Worm (Caenorhabditis elegans) whole organism, L1 larva: ENCODE results near the gene Y32H12A.6.

Experiments used
- C04F5.9 ChIP-seq: sonication (generic microtip); optimal IDR thresholded peaks from 2 replicates; lab custom pipeline; 2016; ENCODE audit warnings: missing genetic modification characterization, missing compliant biosample characterization
- aly-2 ChIP-seq: fragments of 150-350 bp; optimal IDR thresholded peaks from 2 replicates; lab custom pipeline; 2014; ENCODE audit warnings: missing biosample characterization, missing genetic modification characterization
- ama-1 ChIP-seq: fragments of 150-350 bp; optimal IDR thresholded peaks from 2 replicates; lab custom pipeline; 2014
- blmp-1 ChIP-seq: fragments of 150-350 bp; optimal IDR thresholded peaks from 2 replicates; lab custom pipeline; 2014; ENCODE audit warnings: missing biosample characterization, missing genetic modification characterization
- ceh-63 ChIP-seq: fragments of 200-800 bp; sonication (Bioruptor generic); optimal IDR thresholded peaks from 2 replicates; lab custom pipeline; 2018; ENCODE audit warnings: mild to moderate bottlenecking, missing genetic modification characterization, missing compliant biosample characterization
- ceh-82 ChIP-seq, 3 experiments: fragments of 150-350 bp in 1 of 3; sonication (generic microtip) in 2 of 3; optimal IDR thresholded peaks; 2 replicates each; lab custom pipeline; 2014 to 2017; ENCODE audit warnings: missing biosample characterization in 3 of 3, missing genetic modification characterization in 3 of 3
- ceh-90 ChIP-seq: sonication (generic microtip); optimal IDR thresholded peaks from 2 replicates; lab custom pipeline; 2016; ENCODE audit warnings: missing genetic modification characterization, missing compliant biosample characterization
- dpl-1 ChIP-seq, 3 experiments: fragments of 150-350 bp in 2 of 3; sonication (generic microtip) in 1 of 3; optimal IDR thresholded peaks; 2 replicates each; lab custom pipeline; 2014 to 2017; ENCODE audit warnings: missing biosample characterization in 3 of 3, missing genetic modification characterization in 3 of 3, missing genetic modification reagents in 3 of 3
- dsc-1 ChIP-seq: sonication (generic microtip); optimal IDR thresholded peaks from 2 replicates; lab custom pipeline; 2016; ENCODE audit warnings: mild to moderate bottlenecking, missing genetic modification characterization, missing compliant biosample characterization
- efl-1 ChIP-seq, 4 experiments: fragments of 150-350 bp; optimal IDR thresholded peaks in 3 of 4; peaks in 1 of 4; 1 replicate in 1 of 4; 2 replicates in 3 of 4; lab custom pipeline; 2014; ENCODE audit warnings: missing biosample characterization in 2 of 4, missing genetic modification characterization in 2 of 4, missing genetic modification reagents in 2 of 4
- efl-3 ChIP-seq: fragments of 200-800 bp; sonication (Bioruptor generic); optimal IDR thresholded peaks from 2 replicates; lab custom pipeline; 2018; ENCODE audit warnings: mild to moderate bottlenecking, missing genetic modification characterization, missing compliant biosample characterization
- egl-13 ChIP-seq: sonication (generic microtip); optimal IDR thresholded peaks from 2 replicates; lab custom pipeline; 2016; ENCODE audit warnings: missing genotype, missing genetic modification reagents, missing genetic modification characterization, missing compliant biosample characterization
- egl-27 ChIP-seq, 2 experiments: fragments of 150-350 bp in 1 of 2; sonication (generic microtip); optimal IDR thresholded peaks; 3 replicates each; lab custom pipeline; 2017 to 2018; ENCODE audit warnings: missing biosample characterization in 2 of 2, missing genetic modification characterization in 2 of 2, missing genetic modification reagents in 2 of 2
- elt-2 ChIP-seq: sonication (generic microtip); optimal IDR thresholded peaks from 2 replicates; lab custom pipeline; 2016; ENCODE audit warnings: missing genetic modification characterization, mild to moderate bottlenecking, inconsistent platforms, missing compliant biosample characterization, missing genetic modification reagents
- elt-3 ChIP-seq, 6 experiments: fragments of 150-350 bp in 1 of 6; sonication (generic microtip); optimal IDR thresholded peaks; 2 replicates each; lab custom pipeline; 2017 to 2018; ENCODE audit warnings: missing biosample characterization in 6 of 6, missing genetic modification characterization in 6 of 6, inconsistent platforms in 1 of 6
- fkh-8 ChIP-seq: sonication (generic microtip); optimal IDR thresholded peaks from 2 replicates; lab custom pipeline; 2016; ENCODE audit warnings: mild to moderate bottlenecking, missing genetic modification characterization, missing compliant biosample characterization
- fos-1 ChIP-seq: fragments of 150-350 bp; optimal IDR thresholded peaks from 2 replicates; lab custom pipeline; 2014; ENCODE audit warnings: missing biosample characterization, missing genetic modification characterization
- grh-1 ChIP-seq: fragments of 200-800 bp; sonication (Bioruptor generic); IDR thresholded peaks from 2 replicates; pipeline ENCODE4 v1.3.6; 2022; ENCODE audit warnings: missing genetic modification reagents, missing genetic modification characterization, missing compliant biosample characterization
- lin-14 ChIP-seq: fragments of 200-800 bp; sonication (Bioruptor generic); optimal IDR thresholded peaks from 2 replicates; lab custom pipeline; 2018; ENCODE audit warnings: mild to moderate bottlenecking, missing genetic modification characterization, moderate library complexity, missing compliant biosample characterization
- lin-35 ChIP-seq, 2 experiments: fragments of 150-350 bp; optimal IDR thresholded peaks; 2 replicates each; lab custom pipeline; 2014; ENCODE audit warnings: missing biosample characterization in 2 of 2, missing genetic modification characterization in 2 of 2, missing genetic modification reagents in 2 of 2
- lir-3 ChIP-seq: sonication (generic microtip); optimal IDR thresholded peaks from 2 replicates; lab custom pipeline; 2016; ENCODE audit warnings: mild to moderate bottlenecking, missing genetic modification characterization, moderate library complexity, missing compliant biosample characterization; ENCODE audit not compliant: poor library complexity
- lsy-2 ChIP-seq, 2 experiments: fragments of 150-350 bp; optimal IDR thresholded peaks; 2 replicates each; lab custom pipeline; 2014; ENCODE audit warnings: missing biosample characterization in 2 of 2, missing genetic modification characterization in 2 of 2
- mab-9 ChIP-seq: fragments of 200-800 bp; sonication (Bioruptor generic); IDR thresholded peaks from 2 replicates; pipeline ENCODE4 v1.3.6; 2022; ENCODE audit warnings: missing genetic modification reagents, missing genetic modification characterization, missing compliant biosample characterization
- mdl-1 ChIP-seq, 2 experiments: fragments of 150-350 bp; optimal IDR thresholded peaks; 2 replicates each; lab custom pipeline; 2014 to 2017; ENCODE audit warnings: missing biosample characterization in 2 of 2, missing genetic modification characterization in 2 of 2, inconsistent platforms in 1 of 2
- mep-1 ChIP-seq: fragments of 150-350 bp; optimal IDR thresholded peaks from 2 replicates; lab custom pipeline; 2014; ENCODE audit warnings: missing biosample characterization, missing genetic modification characterization
- nhr-19 ChIP-seq: fragments of 200-800 bp; sonication (Bioruptor generic); conservative IDR thresholded peaks from 2 replicates; pipeline ENCODE4 v1.3.6; 2022; ENCODE audit warnings: missing genetic modification characterization, missing compliant biosample characterization
- nhr-237 ChIP-seq: fragments of 150-350 bp; optimal IDR thresholded peaks from 2 replicates; lab custom pipeline; 2014; ENCODE audit warnings: missing biosample characterization, missing genetic modification characterization
- nhr-71 ChIP-seq: sonication (generic microtip); optimal IDR thresholded peaks from 2 replicates; lab custom pipeline; 2016; ENCODE audit warnings: mild to moderate bottlenecking, missing genetic modification characterization, moderate library complexity, missing compliant biosample characterization
- nhr-77 ChIP-seq: fragments of 150-350 bp; optimal IDR thresholded peaks from 2 replicates; lab custom pipeline; 2014; ENCODE audit warnings: missing biosample characterization, missing genetic modification characterization
- nhr-90 ChIP-seq: sonication (generic microtip); optimal IDR thresholded peaks from 2 replicates; lab custom pipeline; 2016; ENCODE audit warnings: mild to moderate bottlenecking, missing genetic modification characterization, missing compliant biosample characterization; ENCODE audit not compliant: poor library complexity
- pag-3 ChIP-seq: sonication (generic microtip); optimal IDR thresholded peaks from 2 replicates; lab custom pipeline; 2017; ENCODE audit warnings: missing genetic modification characterization, mild to moderate bottlenecking, missing compliant biosample characterization, antibody characterized with exemption, borderline replicate concordance; ENCODE audit not compliant: insufficient read depth
- rnt-1 ChIP-seq: sonication (generic microtip); optimal IDR thresholded peaks from 2 replicates; lab custom pipeline; 2016; ENCODE audit warnings: mild to moderate bottlenecking, missing genetic modification characterization, moderate library complexity, missing compliant biosample characterization
- sup-37 ChIP-seq: fragments of 200-800 bp; sonication (Bioruptor generic); optimal IDR thresholded peaks from 2 replicates; lab custom pipeline; 2018; ENCODE audit warnings: mild to moderate bottlenecking, missing genetic modification characterization, missing compliant biosample characterization
- unc-130 ChIP-seq: fragments of 150-350 bp; optimal IDR thresholded peaks from 2 replicates; lab custom pipeline; 2017; ENCODE audit warnings: missing biosample characterization, missing genetic modification characterization, inconsistent platforms
- xbp-1 ChIP-seq: sonication (generic microtip); optimal IDR thresholded peaks from 2 replicates; lab custom pipeline; 2016; ENCODE audit warnings: missing genetic modification characterization, missing compliant biosample characterization

Y32H12A.6 gene

ce11 chrIII:5419527-5419926 is 37.6 kb upstream of the Y32H12A.6 start:
- no peak for TF ChIP-seq lin-35 (GFP tag; optimal IDR thresholded peaks at IDR 0.05; lab: Kevin White, UChicago)
- no peak for TF ChIP-seq mdl-1 (tag; optimal IDR thresholded peaks at IDR 0.05; lab: Kevin White, UChicago)
- TF ChIP-seq lsy-2 (tag; optimal IDR thresholded peaks at IDR 0.05; lab: Kevin White, UChicago), result no peak
- TF ChIP-seq blmp-1 (tag; lab: Kevin White, UChicago), result peak; percentile 66
- no peak for TF ChIP-seq nhr-90 (tag; lab: Kevin White, UChicago)
- no peak for TF ChIP-seq mab-9
- TF ChIP-seq dpl-1 (GFP tag; optimal IDR thresholded peaks at IDR 0.05; lab: Kevin White, UChicago), result no peak
- no peak for TF ChIP-seq C04F5.9 (tag; lab: Kevin White, UChicago)

ce11 chrIII:5417921-5418320 is 35.9 kb upstream of the Y32H12A.6 start:
- no peak for TF ChIP-seq sup-37 (GFP tag; lab: Kevin White, UChicago)
- no peak for TF ChIP-seq ceh-90 (tag; lab: Kevin White, UChicago)
- no peak for TF ChIP-seq dpl-1 (GFP tag; optimal IDR thresholded peaks at IDR 0.05; lab: Kevin White, UChicago)
- peak; percentile 51 for TF ChIP-seq nhr-19 (GFP tag; lab: Robert Waterston, UW)
- TF ChIP-seq rnt-1 (tag; lab: Kevin White, UChicago), result peak; percentile 43
- TF ChIP-seq elt-2 (tag; lab: Kevin White, UChicago), result no peak
- TF ChIP-seq lin-35 (GFP tag; optimal IDR thresholded peaks at IDR 0.05; lab: Kevin White, UChicago), result peak in 1 of 2 experiments; percentile 4
- TF ChIP-seq lir-3 (tag; lab: Kevin White, UChicago), result no peak
- TF ChIP-seq pag-3 (tag; lab: Kevin White, UChicago), result peak; percentile 59
- TF ChIP-seq unc-130 (tag; lab: Kevin White, UChicago), result no peak
- no peak for TF ChIP-seq mep-1
- no peak for TF ChIP-seq ceh-63 (GFP tag; lab: Kevin White, UChicago)
- peak in 1 of 2 experiments; percentile 31 for TF ChIP-seq lsy-2 (tag; optimal IDR thresholded peaks at IDR 0.05; lab: Kevin White, UChicago)
- peak; percentile 58 for TF ChIP-seq lin-14
- no peak for TF ChIP-seq nhr-77 (tag; lab: Kevin White, UChicago)
- no peak for TF ChIP-seq xbp-1 (tag; lab: Kevin White, UChicago)
- no peak for TF ChIP-seq efl-3 (GFP tag; lab: Kevin White, UChicago)
- TF ChIP-seq egl-13 (tag; lab: Kevin White, UChicago), result no peak
- TF ChIP-seq nhr-71, result peak; percentile 36
- TF ChIP-seq grh-1 (GFP tag; lab: Robert Waterston, UW), result no peak
- TF ChIP-seq egl-27 (tag; optimal IDR thresholded peaks at IDR 0.05; lab: Kevin White, UChicago), result no peak
- no peak for TF ChIP-seq aly-2 (tag; lab: Kevin White, UChicago)
- TF ChIP-seq, all 84 proteins: peak for 7

DNA sequence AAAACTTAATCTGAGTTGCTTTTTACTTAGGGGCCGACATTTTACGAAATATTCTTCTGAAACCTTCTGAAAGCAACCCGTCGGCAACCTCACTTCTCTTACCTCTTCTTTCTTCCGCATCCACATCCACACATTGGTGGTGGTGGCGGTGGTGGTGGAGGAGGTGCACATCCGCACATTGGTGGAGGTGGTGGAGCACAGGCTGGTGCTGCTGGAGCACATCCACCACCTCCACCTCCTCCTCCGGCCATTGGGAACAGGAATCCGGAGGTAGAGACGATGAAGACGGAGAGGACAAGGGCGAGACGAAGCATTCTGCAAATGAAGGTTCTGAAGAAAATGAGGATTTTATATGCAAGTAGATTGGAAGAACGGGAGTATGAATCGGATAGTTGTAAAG is 31.7 kb upstream of the Y32H12A.6 start, which contains the start of gene grl-22:
Gene grl-22 (minus strand): TSS at position 332 of the 400 bp plus-strand sequence.
- TF ChIP-seq blmp-1 (tag; lab: Kevin White, UChicago), result no peak
- TF ChIP-seq fos-1 (tag; lab: Kevin White, UChicago), result no peak
- no peak for TF ChIP-seq xbp-1 (tag; lab: Kevin White, UChicago)
- no peak for TF ChIP-seq nhr-71
- TF ChIP-seq efl-1 (optimal IDR thresholded peaks at IDR 0.05; lab: Kevin White, UChicago), result no peak
- TF ChIP-seq efl-1 (GFP tag; optimal IDR thresholded peaks at IDR 0.05 in 1 of 2; lab: Kevin White, UChicago), result peak in 1 of 2 experiments; percentile 39
- no peak for TF ChIP-seq lin-35 (GFP tag; optimal IDR thresholded peaks at IDR 0.05; lab: Kevin White, UChicago)

DNA sequence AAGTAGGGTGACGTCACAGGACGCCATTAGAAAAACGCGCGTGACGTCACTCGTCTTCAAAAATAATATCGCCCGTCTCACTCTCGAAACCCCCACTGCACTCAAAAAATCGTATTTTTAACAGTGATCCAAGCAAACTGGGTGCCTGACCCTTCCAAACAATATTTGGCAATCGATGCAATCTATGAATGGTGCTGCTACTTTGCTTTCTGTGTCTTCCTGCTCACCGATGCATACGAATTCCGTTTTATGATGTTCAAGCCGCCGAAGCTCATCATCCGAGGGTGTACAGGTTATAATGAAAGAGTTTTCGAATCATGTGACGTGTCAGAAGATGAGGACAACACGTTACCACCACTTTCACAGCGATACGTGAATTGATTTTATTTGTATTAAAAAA is 25.6 kb upstream of the Y32H12A.6 start, which contains the start of gene W03A5.1:
Gene W03A5.1 (plus strand): TSS at position 301 of the 400 bp plus-strand sequence.
- TF ChIP-seq dsc-1 (tag; lab: Kevin White, UChicago) (no peak), elt-3 (tag; optimal IDR thresholded peaks at IDR 0.05; lab: Kevin White, UChicago) (no peak), ama-1 (lab: Kevin White, UChicago) (no peak), nhr-237 (tag; lab: Kevin White, UChicago) (no peak), ceh-82 (tag; optimal IDR thresholded peaks at IDR 0.05; lab: Kevin White, UChicago) (no peak), fkh-8 (tag; lab: Kevin White, UChicago) (no peak)
